Fruit fly (Drosophila melanogaster) whole organism, embryonic: ENCODE measurements around the gene CG4968.
A peak's percentile ranks its signal among the peaks of the same experiment; 100 is the strongest.

ENCODE experiments used
- Ada2b ChIP-seq: fragments of 200-800 bp; sonication (Bioruptor generic); IDR thresholded peaks from 2 replicates; pipeline ENCODE4 v1.3.6; 2022; ENCODE audit warnings: missing biosample characterization, missing genetic modification characterization
- Antp ChIP-seq: fragments of 200-800 bp; sonication (Bioruptor generic); optimal IDR thresholded peaks from 3 replicates; lab custom pipeline; 2016; ENCODE audit warnings: missing biosample characterization, missing genetic modification characterization
- Awh ChIP-seq: fragments of 200-800 bp; sonication (Bioruptor generic); IDR thresholded peaks from 2 replicates; pipeline ENCODE4, ENCODE4 v1.3.6; 2022; ENCODE audit warnings: missing biosample characterization, missing genetic modification characterization
- CG10147 ChIP-seq: fragments of 200-800 bp; sonication (Bioruptor generic); optimal IDR thresholded peaks from 2 replicates; lab custom pipeline; 2019; ENCODE audit warnings: missing biosample characterization, mild to moderate bottlenecking, missing genetic modification characterization, moderate library complexity
- CG1024 ChIP-seq: fragments of 200-800 bp; sonication (Bioruptor generic); IDR thresholded peaks from 2 replicates; pipeline ENCODE4 v1.3.6; 2022; ENCODE audit warnings: missing biosample characterization, missing genetic modification characterization
- CG10979 ChIP-seq: fragments of 200-800 bp; sonication (Bioruptor generic); optimal IDR thresholded peaks from 2 replicates; lab custom pipeline; 2018; ENCODE audit warnings: missing biosample characterization, mild to moderate bottlenecking, missing genetic modification characterization, moderate library complexity
- CG12219 ChIP-seq: fragments of 200-800 bp; sonication (Bioruptor generic); optimal IDR thresholded peaks from 3 replicates; lab custom pipeline; 2018; ENCODE audit warnings: missing biosample characterization, mild to moderate bottlenecking, missing genetic modification characterization
- CG12236 ChIP-seq: fragments of 200-800 bp; sonication (Bioruptor generic); optimal IDR thresholded peaks from 2 replicates; lab custom pipeline; 2016; ENCODE audit warnings: missing biosample characterization, missing genetic modification characterization
- CG13123 ChIP-seq: fragments of 200-800 bp; sonication (Bioruptor generic); optimal IDR thresholded peaks from 2 replicates; lab custom pipeline; 2016; ENCODE audit warnings: missing biosample characterization, missing genetic modification characterization
- CG13296 ChIP-seq: fragments of 200-800 bp; sonication (Bioruptor generic); optimal IDR thresholded peaks from 3 replicates; lab custom pipeline; 2018; ENCODE audit warnings: missing biosample characterization, mild to moderate bottlenecking, missing genetic modification characterization
- CG13624 ChIP-seq: fragments of 200-800 bp; sonication (Bioruptor generic); optimal IDR thresholded peaks from 2 replicates; lab custom pipeline; 2016; ENCODE audit warnings: missing biosample characterization, missing genetic modification characterization
- CG13894 ChIP-seq: fragments of 200-800 bp; sonication (Bioruptor generic); optimal IDR thresholded peaks from 3 replicates; lab custom pipeline; 2018; ENCODE audit warnings: missing biosample characterization, mild to moderate bottlenecking, missing genetic modification characterization, moderate library complexity
- CG14441 ChIP-seq: fragments of 200-800 bp; sonication (Bioruptor generic); IDR thresholded peaks from 2 replicates; pipeline ENCODE4 v1.3.6; 2022; ENCODE audit warnings: missing biosample characterization, missing genetic modification characterization
- CG15011 ChIP-seq: fragments of 200-800 bp; sonication (Bioruptor generic); optimal IDR thresholded peaks from 3 replicates; lab custom pipeline; 2018; ENCODE audit warnings: missing biosample characterization, mild to moderate bottlenecking, missing genetic modification characterization
- CG17359 ChIP-seq: fragments of 200-800 bp; sonication (Bioruptor generic); optimal IDR thresholded peaks from 3 replicates; lab custom pipeline; 2018; ENCODE audit warnings: missing biosample characterization, mild to moderate bottlenecking, missing genetic modification characterization, moderate library complexity
- CG17385 ChIP-seq: fragments of 200-800 bp; sonication (Bioruptor generic); optimal IDR thresholded peaks from 3 replicates; lab custom pipeline; 2018; ENCODE audit warnings: missing biosample characterization, mild to moderate bottlenecking, missing genetic modification characterization
- CG18262 ChIP-seq: fragments of 200-800 bp; optimal IDR thresholded peaks from 3 replicates; lab custom pipeline; 2019; ENCODE audit warnings: missing biosample characterization, mild to moderate bottlenecking, missing genetic modification characterization, moderate library complexity
- CG2120 ChIP-seq: fragments of 200-800 bp; sonication (Bioruptor generic); optimal IDR thresholded peaks from 3 replicates; lab custom pipeline; 2016; ENCODE audit warnings: missing biosample characterization, missing genetic modification characterization
- CG2889 ChIP-seq: fragments of 200-800 bp; sonication (Bioruptor generic); IDR thresholded peaks from 3 replicates; pipeline ENCODE4 v1.3.6; 2022; ENCODE audit warnings: missing biosample characterization, missing genetic modification characterization
- CG32772 ChIP-seq: fragments of 200-800 bp; sonication (Bioruptor generic); IDR thresholded peaks from 2 replicates; pipeline ENCODE4 v1.3.6; 2022; ENCODE audit warnings: missing biosample characterization, missing genetic modification characterization
- CG33557 ChIP-seq: fragments of 200-800 bp; sonication (Bioruptor generic); optimal IDR thresholded peaks from 2 replicates; lab custom pipeline; 2019; ENCODE audit warnings: missing biosample characterization, mild to moderate bottlenecking, missing genetic modification characterization, moderate library complexity
- CG42726 ChIP-seq: fragments of 200-800 bp; sonication (Bioruptor generic); IDR thresholded peaks from 2 replicates; pipeline ENCODE4 v1.3.6; 2022; ENCODE audit warnings: missing biosample characterization, missing genetic modification characterization; ENCODE audit not compliant: partially characterized antibody
- CG4424 ChIP-seq: fragments of 200-800 bp; sonication (Bioruptor generic); optimal IDR thresholded peaks from 3 replicates; lab custom pipeline; 2016; ENCODE audit warnings: missing biosample characterization, missing genetic modification characterization
- CG4854 ChIP-seq: fragments of 200-800 bp; sonication (Bioruptor generic); optimal IDR thresholded peaks from 2 replicates; lab custom pipeline; 2016; ENCODE audit warnings: missing biosample characterization, missing genetic modification characterization, inconsistent platforms
- CG6175 ChIP-seq: fragments of 200-800 bp; sonication (Bioruptor generic); IDR thresholded peaks from 3 replicates; pipeline ENCODE4 v1.3.6; 2022; ENCODE audit warnings: missing biosample characterization, missing genetic modification characterization
- CG6854 ChIP-seq: fragments of 200-800 bp; sonication (Bioruptor generic); optimal IDR thresholded peaks from 3 replicates; lab custom pipeline; 2017; ENCODE audit warnings: missing biosample characterization, mild to moderate bottlenecking, missing genetic modification characterization
- CG8924 ChIP-seq: fragments of 200-800 bp; optimal IDR thresholded peaks from 3 replicates; lab custom pipeline; 2019; ENCODE audit warnings: missing biosample characterization, mild to moderate bottlenecking, missing genetic modification characterization, moderate library complexity
- CG9876 ChIP-seq: fragments of 200-800 bp; sonication (Bioruptor generic); optimal IDR thresholded peaks from 2 replicates; lab custom pipeline; 2016; ENCODE audit warnings: missing biosample characterization, missing genetic modification characterization
- Chrac-16 ChIP-seq: fragments of 200-800 bp; sonication (Bioruptor generic); optimal IDR thresholded peaks from 3 replicates; lab custom pipeline; 2016; ENCODE audit warnings: missing biosample characterization, missing genetic modification characterization
- Gsc ChIP-seq: fragments of 200-800 bp; sonication (Bioruptor generic); IDR thresholded peaks from 2 replicates; pipeline ENCODE4 v1.3.6; 2022; ENCODE audit warnings: missing biosample characterization, missing genetic modification characterization
- HmgZ ChIP-seq: fragments of 200-800 bp; sonication (Bioruptor generic); optimal IDR thresholded peaks from 2 replicates; lab custom pipeline; 2018; ENCODE audit warnings: missing biosample characterization, mild to moderate bottlenecking, missing genetic modification characterization
- Lhr ChIP-seq: fragments of 200-800 bp; sonication (Bioruptor generic); optimal IDR thresholded peaks from 3 replicates; lab custom pipeline; 2017; ENCODE audit warnings: mild to moderate bottlenecking, missing biosample characterization, missing genetic modification reagents, missing genetic modification characterization
- Pdp1 ChIP-seq, 2 experiments: fragments of 200-800 bp; sonication (Bioruptor generic); optimal IDR thresholded peaks; 3 replicates each; lab custom pipeline; 2016; ENCODE audit warnings: missing biosample characterization in 2 of 2, missing genetic modification characterization in 2 of 2, mild to moderate bottlenecking in 1 of 2, moderate library complexity in 1 of 2
- Rfx ChIP-seq: fragments of 200-800 bp; sonication (Bioruptor generic); IDR thresholded peaks from 2 replicates; pipeline ENCODE4 v1.3.6; 2022; ENCODE audit warnings: missing biosample characterization, missing genetic modification characterization
- Six4 ChIP-seq: fragments of 200-800 bp; sonication (Bioruptor generic); optimal IDR thresholded peaks from 2 replicates; lab custom pipeline; 2016; ENCODE audit warnings: missing biosample characterization, missing genetic modification characterization
- Sox102F ChIP-seq: fragments of 200-800 bp; sonication (Bioruptor generic); optimal IDR thresholded peaks from 2 replicates; lab custom pipeline; 2018; ENCODE audit warnings: missing biosample characterization, mild to moderate bottlenecking, missing genetic modification characterization, moderate library complexity
- Sry-δ ChIP-seq: fragments of 200-800 bp; sonication (Bioruptor generic); optimal IDR thresholded peaks from 2 replicates; lab custom pipeline; 2016; ENCODE audit warnings: missing biosample characterization, missing genetic modification characterization
- TFAM ChIP-seq: fragments of 200-800 bp; sonication (Bioruptor generic); optimal IDR thresholded peaks from 2 replicates; lab custom pipeline; 2017; ENCODE audit warnings: missing biosample characterization, missing genetic modification characterization, inconsistent platforms
- Xbp1 ChIP-seq: fragments of 200-800 bp; sonication (Bioruptor generic); optimal IDR thresholded peaks from 3 replicates; lab custom pipeline; 2016; ENCODE audit warnings: missing biosample characterization, mild to moderate bottlenecking, missing genetic modification characterization
- bab2 ChIP-seq: fragments of 200-800 bp; sonication (Bioruptor generic); optimal IDR thresholded peaks from 2 replicates; lab custom pipeline; 2016; ENCODE audit warnings: missing biosample characterization, missing genetic modification characterization
- bbx ChIP-seq: fragments of 200-800 bp; sonication (Bioruptor generic); IDR thresholded peaks from 2 replicates; pipeline ENCODE4 v1.3.6; 2022; ENCODE audit warnings: missing biosample characterization, missing genetic modification characterization; ENCODE audit not compliant: partially characterized antibody
- bigmax ChIP-seq: fragments of 200-800 bp; sonication (Bioruptor generic); optimal IDR thresholded peaks from 2 replicates; lab custom pipeline; 2018; ENCODE audit warnings: missing biosample characterization, mild to moderate bottlenecking, missing genetic modification characterization
- ems ChIP-seq: fragments of 200-800 bp; sonication (Bioruptor generic); optimal IDR thresholded peaks from 3 replicates; lab custom pipeline; 2016; ENCODE audit warnings: missing biosample characterization, missing genetic modification characterization
- esg ChIP-seq: fragments of 200-800 bp; sonication (Bioruptor generic); conservative IDR thresholded peaks from 2 replicates; pipeline ENCODE4 v1.3.6; 2022; ENCODE audit warnings: missing biosample characterization, missing genetic modification characterization
- grau ChIP-seq: fragments of 200-800 bp; optimal IDR thresholded peaks from 3 replicates; lab custom pipeline; 2019; ENCODE audit warnings: missing biosample characterization, mild to moderate bottlenecking, missing genetic modification characterization, moderate library complexity
- lab ChIP-seq: fragments of 200-800 bp; sonication (Bioruptor generic); optimal IDR thresholded peaks from 3 replicates; lab custom pipeline; 2017; ENCODE audit warnings: missing biosample characterization, missing genetic modification characterization, mild to moderate bottlenecking, moderate library complexity, missing genetic modification reagents
- lola ChIP-seq, 3 experiments: fragments of >200 bp in 2 of 3; fragments of 200-800 bp in 1 of 3; sonication (Bioruptor generic) in 1 of 3; optimal IDR thresholded peaks; 2 replicates each; lab custom pipeline; 2017 to 2019; ENCODE audit warnings: missing biosample characterization in 3 of 3, missing genetic modification characterization in 3 of 3, mild to moderate bottlenecking in 1 of 3, moderate library complexity in 1 of 3
- sens ChIP-seq: fragments of 200-800 bp; sonication (Bioruptor generic); peaks from one replicate; lab custom pipeline; 2016; ENCODE audit warnings: missing biosample characterization, missing genetic modification characterization
- sqz ChIP-seq: fragments of 200-800 bp; sonication (Bioruptor generic); optimal IDR thresholded peaks from 3 replicates; lab custom pipeline; 2018; ENCODE audit warnings: missing biosample characterization, mild to moderate bottlenecking, missing genetic modification characterization
- stc ChIP-seq: fragments of 200-800 bp; sonication (Bioruptor generic); IDR thresholded peaks from 2 replicates; pipeline ENCODE4 v1.3.6; 2022; ENCODE audit warnings: missing biosample characterization, missing genetic modification characterization
- vvl ChIP-seq: fragments of 200-800 bp; sonication (Bioruptor generic); IDR thresholded peaks from 2 replicates; pipeline ENCODE4 v1.3.6; 2022; ENCODE audit warnings: missing biosample characterization, missing genetic modification characterization

The CG4968 gene

dm6 chr2L:10299810-10300147 lies 6.9 kb upstream of the CG4968 start, which contains the start of gene CYLD (continued):
- TF ChIP-seq vvl (GFP tag; lab: Robert Waterston, UW): peak; percentile 87
- no peak for TF ChIP-seq bigmax (GFP tag; lab: Kevin White, UChicago)
- TF ChIP-seq CG1024 (GFP tag; lab: Robert Waterston, UW): peak; percentile 44; the same call in 1 of the 2 replicates
- TF ChIP-seq TFAM: no peak
- TF ChIP-seq CG13894 (tag; lab: Kevin White, UChicago): peak; percentile 58
- TF ChIP-seq CG17359: peak; percentile 77
- TF ChIP-seq sqz (GFP tag; lab: Kevin White, UChicago): peak; percentile 50
- peak; percentile 42 for TF ChIP-seq HmgZ (tag; lab: Kevin White, UChicago)
- peak; percentile 75 for TF ChIP-seq CG17385 (GFP tag; lab: Kevin White, UChicago)
- peak; percentile 61 for TF ChIP-seq CG10147 (GFP tag; lab: Kevin White, UChicago)
- TF ChIP-seq CG15011 (GFP tag; lab: Kevin White, UChicago): peak; percentile 16
- peak in 1 of 3 experiments; percentile 56 for TF ChIP-seq lola (GFP tag; optimal IDR thresholded peaks at IDR 0.05; lab: Kevin White, UChicago)
- TF ChIP-seq CG9876 (GFP tag; lab: Kevin White, UChicago): no peak
- TF ChIP-seq CG12219 (GFP tag; lab: Kevin White, UChicago): peak; percentile 47
- TF ChIP-seq CG8924: peak; percentile 83
- TF ChIP-seq CG2120: peak; percentile 76
- peak; percentile 44 for TF ChIP-seq CG13624 (GFP tag; lab: Kevin White, UChicago)
- peak; percentile 40; the same call in 1 of the 2 replicates for TF ChIP-seq Ada2b (GFP tag; lab: Robert Waterston, UW)
- TF ChIP-seq CG33557: peak; percentile 6
- peak; percentile 23 for TF ChIP-seq Lhr (GFP tag; lab: Kevin White, UChicago)
- peak; percentile 60 for TF ChIP-seq Chrac-16
- TF ChIP-seq CG2889 (GFP tag; lab: Robert Waterston, UW): no peak
- TF ChIP-seq Gsc (GFP tag; lab: Robert Waterston, UW): no peak
- TF ChIP-seq sens (GFP tag; lab: Kevin White, UChicago): peak; percentile 96
- TF ChIP-seq CG13123 (GFP tag; lab: Kevin White, UChicago): peak; percentile 67
- no peak for TF ChIP-seq lab (GFP tag; lab: Kevin White, UChicago)
- peak; percentile 71 for TF ChIP-seq CG4424
- peak; percentile 77 for TF ChIP-seq Xbp1
- peak; percentile 27 for TF ChIP-seq CG6854 (GFP tag; lab: Kevin White, UChicago)
- no peak for TF ChIP-seq CG4854
- TF ChIP-seq CG18262 (tag; lab: Kevin White, UChicago): peak; percentile 83
- TF ChIP-seq Sry-δ: peak; percentile 39
- TF ChIP-seq Pdp1 (GFP tag; optimal IDR thresholded peaks at IDR 0.05; lab: Kevin White, UChicago): peak in 1 of 2 experiments; percentile 26
- TF ChIP-seq CG10979 (tag; lab: Kevin White, UChicago): peak; percentile 72
- TF ChIP-seq esg (GFP tag; lab: Robert Waterston, UW): no peak; the same call in 1 of the 2 replicates
- TF ChIP-seq CG32772 (GFP tag; lab: Robert Waterston, UW): no peak
- TF ChIP-seq CG13296: peak; percentile 72
- no peak for TF ChIP-seq CG6175 (GFP tag; lab: Robert Waterston, UW)
- peak; percentile 74; the same call in 1 of the 2 replicates for TF ChIP-seq Rfx (GFP tag; lab: Robert Waterston, UW)
- TF ChIP-seq grau: peak; percentile 78
- peak; percentile 77 for TF ChIP-seq stc (GFP tag; lab: Robert Waterston, UW)
- no peak for TF ChIP-seq bbx (GFP tag; lab: Robert Waterston, UW)
- TF ChIP-seq Awh (GFP tag; lab: Robert Waterston, UW): no peak
- TF ChIP-seq Sox102F (GFP tag; lab: Kevin White, UChicago): peak; percentile 84
- TF ChIP-seq Antp: no peak
- TF ChIP-seq CG12236 (GFP tag; lab: Kevin White, UChicago): no peak
- peak; percentile 63 for TF ChIP-seq Six4 (GFP tag; lab: Kevin White, UChicago)
- TF ChIP-seq ems (GFP tag; lab: Kevin White, UChicago): no peak
- TF ChIP-seq bab2 (GFP tag; lab: Kevin White, UChicago): peak; percentile 17
- TF ChIP-seq CG14441 (GFP tag; lab: Robert Waterston, UW): 0 out of 2 replicates have a peak, but pooled peaks have one; percentile 39
- TF ChIP-seq CG42726 (GFP tag; lab: Robert Waterston, UW): no peak
